Worm (Caenorhabditis elegans) whole organism, L4 larva: ENCODE data around the gene ril-2.

Experiments
- F10B5.3 ChIP-seq: sonication (generic microtip); optimal IDR thresholded peaks from 2 replicates; lab custom pipeline; 2016; ENCODE audit warnings: mild to moderate bottlenecking, missing genetic modification characterization, missing compliant biosample characterization
- Y75B8A.6 ChIP-seq: fragments of 200-800 bp; sonication (Bioruptor generic); IDR thresholded peaks from 2 replicates; pipeline ENCODE4 v1.3.6; 2022; ENCODE audit warnings: missing genetic modification reagents, missing genetic modification characterization, missing compliant biosample characterization
- ama-1 ChIP-seq: fragments of 150-350 bp; optimal IDR thresholded peaks from 2 replicates; lab custom pipeline; 2014; ENCODE audit warnings: inconsistent platforms, mixed read lengths
- ceh-20 ChIP-seq: fragments of 200-800 bp; sonication (Bioruptor generic); IDR thresholded peaks from 2 replicates; pipeline ENCODE4 v1.3.6; 2022; ENCODE audit warnings: missing genetic modification reagents, missing genetic modification characterization, missing compliant biosample characterization
- nhr-102 ChIP-seq: sonication (generic microtip); optimal IDR thresholded peaks from 2 replicates; lab custom pipeline; 2016; ENCODE audit warnings: mild to moderate bottlenecking, missing genetic modification characterization, moderate library complexity, missing compliant biosample characterization
- nhr-11 ChIP-seq: fragments of 150-350 bp; optimal IDR thresholded peaks from 2 replicates; lab custom pipeline; 2014; ENCODE audit warnings: missing biosample characterization, missing genetic modification characterization
- pha-4 ChIP-seq, 2 experiments: fragments of 150-350 bp in 1 of 2; fragments of 200-800 bp in 1 of 2; sonication (Bioruptor generic) in 1 of 2; IDR thresholded peaks in 1 of 2; optimal IDR thresholded peaks in 1 of 2; 2 replicates each; pipeline versions ENCODE4 v1.3.6 to Lab custom; 2014 to 2022; ENCODE audit warnings: missing genetic modification characterization in 2 of 2, missing genetic modification reagents in 2 of 2, missing biosample characterization in 1 of 2, missing compliant biosample characterization in 1 of 2
- snpc-1.2 ChIP-seq: fragments of 200-800 bp; sonication (Bioruptor generic); IDR thresholded peaks from 2 replicates; pipeline ENCODE4 v1.3.6; 2022; ENCODE audit warnings: missing genetic modification reagents, missing genetic modification characterization, missing compliant biosample characterization
- unc-62 ChIP-seq, 3 experiments: fragments of 150-350 bp in 1 of 3; sonication (generic microtip); optimal IDR thresholded peaks in 2 of 3; peaks in 1 of 3; 1 replicate in 1 of 3; 2 replicates in 2 of 3; lab custom pipeline; 2014 to 2017; ENCODE audit warnings: missing biosample characterization in 3 of 3, missing genetic modification characterization in 3 of 3, missing genetic modification reagents in 3 of 3, missing genotype in 1 of 3
- zag-1 ChIP-seq: fragments of 150-350 bp; optimal IDR thresholded peaks from 2 replicates; lab custom pipeline; 2014; ENCODE audit warnings: missing biosample characterization, missing genetic modification characterization
- zfp-2 ChIP-seq: sonication (generic microtip); optimal IDR thresholded peaks from 2 replicates; lab custom pipeline; 2016; ENCODE audit warnings: mild to moderate bottlenecking, missing genetic modification characterization, missing compliant biosample characterization

ce11 chrV:12596795-12597194, 2.2 kb downstream of the ril-2 start:
- no peak for TF ChIP-seq ama-1
- TF ChIP-seq nhr-11 (tag; lab: Kevin White, UChicago): no peak
- peak; percentile 76 for TF ChIP-seq pha-4 (GFP tag; IDR thresholded peaks at IDR 0.05; lab: Robert Waterston, UW)
- no peak for TF ChIP-seq pha-4 (tag; optimal IDR thresholded peaks at IDR 0.05; lab: Kevin White, UChicago)
- peak in 1 of 2 experiments; percentile 94 for TF ChIP-seq unc-62 (GFP tag; optimal IDR thresholded peaks at IDR 0.05 in 1 of 2; lab: Kevin White, UChicago)
- TF ChIP-seq unc-62 (tag; optimal IDR thresholded peaks at IDR 0.05; lab: Kevin White, UChicago): no peak
- peak; percentile 49 for TF ChIP-seq nhr-102
- TF ChIP-seq snpc-1.2 (GFP tag; lab: Robert Waterston, UW): peak; percentile 68
- 0 out of 2 replicates have a peak, but pooled peaks have one; percentile 22 for TF ChIP-seq ceh-20 (GFP tag; lab: Robert Waterston, UW)
- no peak for TF ChIP-seq zag-1 (tag; lab: Kevin White, UChicago)
- peak; percentile 60; the same call in 1 of the 2 replicates for TF ChIP-seq Y75B8A.6 (GFP tag; lab: Robert Waterston, UW)
- no peak for TF ChIP-seq zfp-2 (tag; lab: Kevin White, UChicago)
- TF ChIP-seq F10B5.3 (tag; lab: Kevin White, UChicago): peak; percentile 24
